Fruit fly (Drosophila melanogaster): Measurements from ENCODE around the gene Obp69a.

The Obp69a gene

dm6 chr3L:12406999-12407632, 11.1 kb downstream of the Obp69a start (continued):
- peak; percentile 88 for TF ChIP-seq CG7556 (GFP tag; optimal IDR thresholded peaks at IDR 0.05)
- peak; percentile 92 for TF ChIP-seq tup (GFP tag; optimal IDR thresholded peaks at IDR 0.05)
- peak; percentile 30 for TF ChIP-seq CG10979 (tag; optimal IDR thresholded peaks at IDR 0.05)
- TF ChIP-seq CG8924 (tag; optimal IDR thresholded peaks at IDR 0.05), result peak; percentile 72
- TF ChIP-seq hbn (GFP tag; IDR thresholded peaks at IDR 0.05; ENCODE audit: partially characterized antibody), result no peak
- TF ChIP-seq Ssrp (tag; optimal IDR thresholded peaks at IDR 0.05), result peak; percentile 3
- peak; percentile 84 for TF ChIP-seq ems (GFP tag; optimal IDR thresholded peaks at IDR 0.05)
- no peak for TF ChIP-seq Opbp (GFP tag; IDR thresholded peaks at IDR 0.05; ENCODE audit: partially characterized antibody)
- TF ChIP-seq CG1603 (tag; optimal IDR thresholded peaks at IDR 0.05), result peak; percentile 72
- TF ChIP-seq Optix (GFP tag; IDR thresholded peaks at IDR 0.05), result peak; percentile 79
- TF ChIP-seq CG5180 (GFP tag; optimal IDR thresholded peaks at IDR 0.05), result peak; percentile 87
- peak; percentile 67 for TF ChIP-seq CG2202 (tag; optimal IDR thresholded peaks at IDR 0.05)
- peak; percentile 83; the same call in 2 of the 3 replicates for TF ChIP-seq B-H1 (GFP tag; IDR thresholded peaks at IDR 0.05)
- TF ChIP-seq CG33213 (GFP tag; optimal IDR thresholded peaks at IDR 0.05), result peak; percentile 94
- peak; percentile 71 to 85 for TF ChIP-seq chif (GFP tag; optimal IDR thresholded peaks at IDR 0.05)
- TF ChIP-seq Dref (GFP tag; IDR thresholded peaks at IDR 0.05), result no peak
- peak; percentile 52 to 88 for TF ChIP-seq Trl (optimal IDR thresholded peaks at IDR 0.05)
- peak; percentile 94 for TF ChIP-seq Trl (GFP tag; optimal IDR thresholded peaks at IDR 0.05)
- TF ChIP-seq trem (tag; optimal IDR thresholded peaks at IDR 0.05), result peak; percentile 9
- peak; percentile 61 for TF ChIP-seq kni (GFP tag; optimal IDR thresholded peaks at IDR 0.05)
- TF ChIP-seq CG14667 (GFP tag; IDR thresholded peaks at IDR 0.05), result peak; percentile 54; the same call in 1 of the 2 replicates
- peak; percentile 93 for TF ChIP-seq fd3F (GFP tag; optimal IDR thresholded peaks at IDR 0.05)
- TF ChIP-seq Atf-2 (GFP tag; optimal IDR thresholded peaks at IDR 0.05), result peak; percentile 78
- TF ChIP-seq pan (optimal IDR thresholded peaks at IDR 0.05), result no peak
- peak in 1 of 2 experiments; percentile 91 for TF ChIP-seq pan (GFP tag; optimal IDR thresholded peaks at IDR 0.05 in 1 of 2, IDR thresholded peaks at IDR 0.05 in 1 of 2)
- TF ChIP-seq cad (GFP tag; optimal IDR thresholded peaks at IDR 0.05), result no peak
- TF ChIP-seq sens-2 (GFP tag; IDR thresholded peaks at IDR 0.05), result peak; percentile 78
- TF ChIP-seq Chrac-16 (GFP tag; optimal IDR thresholded peaks at IDR 0.05), result peak; percentile 34
- peak; percentile 98 for TF ChIP-seq Awh (GFP tag; IDR thresholded peaks at IDR 0.05)
- no peak for TF ChIP-seq knrl (GFP tag; IDR thresholded peaks at IDR 0.05; ENCODE audit: partially characterized antibody)
- peak; percentile 89 for TF ChIP-seq NC2α (GFP tag; optimal IDR thresholded peaks at IDR 0.05)
- TF ChIP-seq bsh (GFP tag; optimal IDR thresholded peaks at IDR 0.05), result peak; percentile 28 to 77
- peak; percentile 87 for TF ChIP-seq CG3163 (GFP tag; optimal IDR thresholded peaks at IDR 0.05)
- peak; percentile 91 for TF ChIP-seq stc (GFP tag; IDR thresholded peaks at IDR 0.05)
- peak; percentile 51; the same call in 2 of the 3 replicates for TF ChIP-seq Mrtf (GFP tag; IDR thresholded peaks at IDR 0.05)
- peak; percentile 95; the same call in 3 of the 4 replicates for TF ChIP-seq chinmo (GFP tag; IDR thresholded peaks at IDR 0.05; ENCODE audit: partially characterized antibody)
- TF ChIP-seq schlank (tag; optimal IDR thresholded peaks at IDR 0.05), result peak; percentile 96
- TF ChIP-seq PHDP (tag; optimal IDR thresholded peaks at IDR 0.05), result peak; percentile 92
- no peak for TF ChIP-seq Neu2 (GFP tag; optimal IDR thresholded peaks at IDR 0.05; ENCODE audit: borderline replicate concordance)
- TF ChIP-seq Antp (GFP tag; optimal IDR thresholded peaks at IDR 0.05), result peak; percentile 83
- TF ChIP-seq CG2875 (GFP tag; optimal IDR thresholded peaks at IDR 0.05), result peak; percentile 89
- peak; percentile 96 for TF ChIP-seq B-H2 (GFP tag; optimal IDR thresholded peaks at IDR 0.05)
- no peak for TF ChIP-seq Kr (GFP tag; optimal IDR thresholded peaks at IDR 0.05)
- TF ChIP-seq CG17912 (GFP tag; optimal IDR thresholded peaks at IDR 0.05), result peak; percentile 90
- peak; percentile 59 for TF ChIP-seq Xbp1 (GFP tag; optimal IDR thresholded peaks at IDR 0.05)
- TF ChIP-seq bigmax (GFP tag; optimal IDR thresholded peaks at IDR 0.05), result peak; percentile 72
- peak; percentile 81 for TF ChIP-seq D19B (GFP tag; optimal IDR thresholded peaks at IDR 0.05)
- TF ChIP-seq CG14441 (GFP tag; IDR thresholded peaks at IDR 0.05), result peak; percentile 90
- peak; percentile 94 for TF ChIP-seq HHEX (GFP tag; optimal IDR thresholded peaks at IDR 0.05)
